Worm (Caenorhabditis elegans) whole organism, mixed stage, embryonic: ENCODE results near the gene acr-5.

ENCODE experiments used
- M03D4.4 ChIP-seq: sonication (generic microtip); optimal IDR thresholded peaks from 2 replicates; lab custom pipeline; 2017; ENCODE audit warnings: mild to moderate bottlenecking, missing genetic modification characterization, missing compliant biosample characterization
- blmp-1 ChIP-seq: fragments of 150-350 bp; optimal IDR thresholded peaks from 2 replicates; lab custom pipeline; 2014; ENCODE audit warnings: missing biosample characterization, missing genetic modification characterization
- ceh-39 ChIP-seq: fragments of 150-350 bp; optimal IDR thresholded peaks from 2 replicates; lab custom pipeline; 2014; ENCODE audit warnings: missing biosample characterization, missing genetic modification characterization
- ceh-43 ChIP-seq: fragments of 200-800 bp; sonication (Bioruptor generic); optimal IDR thresholded peaks from 2 replicates; lab custom pipeline; 2018; ENCODE audit warnings: mild to moderate bottlenecking, missing genetic modification characterization, moderate library complexity, missing compliant biosample characterization
- ceh-83 ChIP-seq: fragments of 200-800 bp; sonication (Bioruptor generic); optimal IDR thresholded peaks from 2 replicates; lab custom pipeline; 2018; ENCODE audit warnings: mild to moderate bottlenecking, missing genetic modification characterization, missing compliant biosample characterization
- ces-1 ChIP-seq: fragments of 150-350 bp; optimal IDR thresholded peaks from 2 replicates; lab custom pipeline; 2014; ENCODE audit warnings: missing biosample characterization, missing genetic modification reagents, missing genetic modification characterization
- cnd-1 ChIP-seq: fragments of 200-800 bp; sonication (Bioruptor generic); optimal IDR thresholded peaks from 2 replicates; lab custom pipeline; 2018; ENCODE audit warnings: mild to moderate bottlenecking, missing genetic modification characterization, missing compliant biosample characterization
- drap-1 ChIP-seq: fragments of 200-800 bp; sonication (Bioruptor generic); optimal IDR thresholded peaks from 3 replicates; lab custom pipeline; 2018; ENCODE audit warnings: mild to moderate bottlenecking, missing genetic modification characterization, missing compliant biosample characterization
- elt-1 ChIP-seq: sonication (generic microtip); optimal IDR thresholded peaks from 2 replicates; lab custom pipeline; 2017; ENCODE audit warnings: missing genetic modification characterization, mild to moderate bottlenecking, missing compliant biosample characterization, antibody characterized with exemption, moderate library complexity, borderline replicate concordance; ENCODE audit not compliant: insufficient read depth
- elt-3 ChIP-seq: fragments of 150-350 bp; optimal IDR thresholded peaks from 2 replicates; lab custom pipeline; 2014; ENCODE audit warnings: missing biosample characterization, missing genetic modification characterization
- flh-1 ChIP-seq: fragments of 200-800 bp; sonication (Bioruptor generic); optimal IDR thresholded peaks from 2 replicates; lab custom pipeline; 2018; ENCODE audit warnings: mild to moderate bottlenecking, missing genetic modification characterization, moderate library complexity, missing compliant biosample characterization
- ham-2 ChIP-seq: fragments of 200-800 bp; sonication (Bioruptor generic); optimal IDR thresholded peaks from 2 replicates; lab custom pipeline; 2018; ENCODE audit warnings: mild to moderate bottlenecking, missing genetic modification characterization, missing compliant biosample characterization
- hlh-1 ChIP-seq: fragments of 150-350 bp; optimal IDR thresholded peaks from 2 replicates; lab custom pipeline; 2014; ENCODE audit warnings: missing biosample characterization, missing genetic modification reagents, missing genetic modification characterization
- lin-13 ChIP-seq: fragments of 150-350 bp; optimal IDR thresholded peaks from 2 replicates; lab custom pipeline; 2014; ENCODE audit warnings: missing biosample characterization, missing genetic modification characterization
- lin-32 ChIP-seq: fragments of 200-800 bp; sonication (Bioruptor generic); optimal IDR thresholded peaks from 2 replicates; lab custom pipeline; 2018; ENCODE audit warnings: mild to moderate bottlenecking, missing genetic modification characterization, missing compliant biosample characterization
- mab-5 ChIP-seq: fragments of 150-350 bp; optimal IDR thresholded peaks from 2 replicates; lab custom pipeline; 2014; ENCODE audit warnings: missing biosample characterization, missing genetic modification characterization
- mep-1 ChIP-seq: fragments of 150-350 bp; optimal IDR thresholded peaks from 2 replicates; lab custom pipeline; 2017; ENCODE audit warnings: missing biosample characterization, missing genetic modification reagents, missing genetic modification characterization, inconsistent platforms
- mls-2 ChIP-seq: sonication (generic microtip); optimal IDR thresholded peaks from 2 replicates; lab custom pipeline; 2016; ENCODE audit warnings: mild to moderate bottlenecking, missing genetic modification characterization, moderate library complexity, missing compliant biosample characterization
- nhr-12 ChIP-seq: fragments of 150-350 bp; optimal IDR thresholded peaks from 2 replicates; lab custom pipeline; 2014; ENCODE audit warnings: missing biosample characterization, missing genetic modification characterization
- nhr-2 ChIP-seq: fragments of 150-350 bp; optimal IDR thresholded peaks from 2 replicates; lab custom pipeline; 2014; ENCODE audit warnings: missing biosample characterization, missing genetic modification characterization
- nhr-237 ChIP-seq: fragments of 150-350 bp; optimal IDR thresholded peaks from 2 replicates; lab custom pipeline; 2014; ENCODE audit warnings: missing biosample characterization, missing genetic modification characterization
- nhr-28 ChIP-seq: fragments of 150-350 bp; optimal IDR thresholded peaks from 2 replicates; lab custom pipeline; 2014; ENCODE audit warnings: missing biosample characterization, missing genetic modification characterization
- nhr-76 ChIP-seq: sonication (generic microtip); optimal IDR thresholded peaks from 2 replicates; lab custom pipeline; 2017; ENCODE audit warnings: missing biosample characterization, missing genetic modification characterization
- pha-4 ChIP-seq: fragments of 150-350 bp; optimal IDR thresholded peaks from 2 replicates; lab custom pipeline; 2018; ENCODE audit warnings: missing biosample characterization, missing genetic modification reagents, missing genetic modification characterization
- sem-2 ChIP-seq: fragments of 200-800 bp; sonication (Bioruptor generic); optimal IDR thresholded peaks from 2 replicates; lab custom pipeline; 2018; ENCODE audit warnings: mild to moderate bottlenecking, missing genetic modification characterization, missing compliant biosample characterization
- snpc-4 ChIP-seq: fragments of 150-350 bp; optimal IDR thresholded peaks from 2 replicates; lab custom pipeline; 2014; ENCODE audit warnings: missing biosample characterization, missing genetic modification characterization
- sptf-1 ChIP-seq: sonication (generic microtip); optimal IDR thresholded peaks from 2 replicates; lab custom pipeline; 2017; ENCODE audit warnings: mild to moderate bottlenecking, missing genetic modification characterization, moderate library complexity, missing compliant biosample characterization
- tbx-8 ChIP-seq: fragments of 200-800 bp; sonication (Bioruptor generic); optimal IDR thresholded peaks from 2 replicates; lab custom pipeline; 2018; ENCODE audit warnings: mild to moderate bottlenecking, missing genetic modification characterization, moderate library complexity, missing compliant biosample characterization
- unc-120 ChIP-seq: sonication (generic microtip); optimal IDR thresholded peaks from 2 replicates; lab custom pipeline; 2017; ENCODE audit warnings: missing genetic modification characterization, missing compliant biosample characterization; ENCODE audit not compliant: poor library complexity, severe bottlenecking
- unc-39 ChIP-seq: fragments of 150-350 bp; optimal IDR thresholded peaks from 2 replicates; lab custom pipeline; 2014; ENCODE audit warnings: missing biosample characterization, missing genetic modification characterization
- unc-62 ChIP-seq: fragments of 150-350 bp; optimal IDR thresholded peaks from 2 replicates; lab custom pipeline; 2014; ENCODE audit warnings: missing biosample characterization, missing genetic modification reagents, missing genetic modification characterization
- zip-8 ChIP-seq: fragments of 150-350 bp; optimal IDR thresholded peaks from 2 replicates; lab custom pipeline; 2014; ENCODE audit warnings: missing biosample characterization, missing genetic modification characterization
- ztf-11 ChIP-seq: fragments of 150-350 bp; optimal IDR thresholded peaks from 2 replicates; lab custom pipeline; 2014; ENCODE audit warnings: missing biosample characterization, missing genetic modification characterization

acr-5 gene

DNA sequence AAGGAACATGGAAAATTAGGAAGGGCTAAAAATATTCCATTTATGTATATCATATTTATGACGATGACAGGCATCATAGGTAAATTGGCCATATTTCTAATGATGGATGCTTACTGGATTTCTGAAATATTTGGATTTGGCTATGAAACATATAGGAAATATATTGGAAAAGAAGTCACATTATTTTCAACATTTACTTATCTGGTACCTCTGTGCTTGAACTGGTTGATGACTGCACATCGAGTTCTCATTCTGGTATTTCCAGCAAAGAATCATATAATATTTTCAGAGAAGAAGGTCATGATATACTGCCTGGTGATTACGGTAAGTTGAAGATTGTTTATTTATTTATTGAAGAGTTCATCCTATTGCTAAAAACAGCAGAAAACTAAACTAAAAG, 18.1 kb upstream of the acr-5 start, which contains the start of gene srxa-5:
srxa-5 (plus strand) TSS at position 301 of the 400 bp plus-strand sequence.
- TF ChIP-seq ham-2 (GFP tag; lab: Kevin White, UChicago) (no peak), ceh-83 (GFP tag; lab: Kevin White, UChicago) (no peak), unc-62 (no peak), ceh-39 (tag; lab: Kevin White, UChicago) (no peak), mab-5 (tag; lab: Kevin White, UChicago) (no peak), lin-13 (no peak), snpc-4 (no peak), M03D4.4 (tag; lab: Kevin White, UChicago) (no peak), cnd-1 (no peak), elt-3 (no peak), nhr-28 (tag; lab: Kevin White, UChicago) (no peak), sem-2 (GFP tag; lab: Kevin White, UChicago) (no peak), mls-2 (tag; lab: Kevin White, UChicago) (no peak), zip-8 (tag; lab: Kevin White, UChicago) (no peak), flh-1 (GFP tag; lab: Kevin White, UChicago) (no peak), mep-1 (tag; lab: Kevin White, UChicago) (no peak), ceh-43 (no peak)

DNA sequence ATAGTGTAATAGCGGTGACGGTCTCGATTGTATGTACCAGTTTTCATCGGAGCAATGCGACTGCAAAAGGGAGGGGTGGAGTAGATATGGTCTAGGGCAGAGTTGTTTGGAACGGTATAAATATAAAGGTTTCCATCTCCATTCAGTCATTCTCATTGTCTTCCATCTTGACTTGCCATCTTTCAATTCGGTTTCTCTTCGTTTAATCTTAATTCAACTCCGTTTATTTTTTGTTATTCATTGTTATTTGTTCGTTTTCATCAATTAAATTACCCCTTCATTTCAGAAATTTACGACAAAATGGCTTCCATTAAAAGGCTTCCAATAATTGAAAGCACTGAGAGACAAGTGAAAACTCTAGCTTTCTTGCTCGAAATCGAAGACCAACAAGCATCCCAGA, 16.5 kb upstream of the acr-5 start, which contains the start of gene C09E7.11:
C09E7.11 (plus strand) TSS at position 301 of the 400 bp plus-strand sequence.
- TF ChIP-seq ceh-43 (no peak), M03D4.4 (tag; lab: Kevin White, UChicago) (no peak), drap-1 (no peak), lin-13 (no peak), mls-2 (tag; lab: Kevin White, UChicago) (no peak), tbx-8 (GFP tag; lab: Kevin White, UChicago) (no peak), nhr-76 (tag; lab: Kevin White, UChicago) (no peak), elt-1 (no peak), ces-1 (GFP tag; lab: Kevin White, UChicago) (no peak), nhr-12 (tag; lab: Kevin White, UChicago) (no peak), elt-3 (no peak), pha-4 (no peak), nhr-28 (tag; lab: Kevin White, UChicago) (no peak), ham-2 (GFP tag; lab: Kevin White, UChicago) (no peak), zip-8 (tag; lab: Kevin White, UChicago) (no peak), flh-1 (GFP tag; lab: Kevin White, UChicago) (no peak), unc-39 (tag; lab: Kevin White, UChicago) (no peak), blmp-1 (no peak)

DNA sequence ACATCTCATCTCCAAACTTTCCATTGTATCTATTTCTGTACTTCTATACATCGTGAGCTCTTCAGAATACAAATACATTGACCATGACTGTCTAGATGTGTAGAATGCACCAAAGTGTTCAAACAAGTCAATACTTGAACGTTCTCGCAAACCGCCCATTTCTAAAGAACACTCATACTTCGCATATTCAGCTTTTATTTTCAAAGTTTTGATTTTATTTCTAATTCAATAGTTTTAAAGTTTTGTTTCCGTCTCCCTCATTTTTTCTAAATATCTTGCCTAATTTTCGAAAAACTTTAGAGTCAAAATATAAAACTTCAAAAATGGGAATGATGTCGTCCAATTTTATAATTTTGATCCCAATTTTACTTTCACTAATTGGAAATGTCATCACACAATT, 13.3 kb upstream of the acr-5 start, which contains the start of gene pqn-10:
pqn-10 (plus strand) TSS at position 301 of the 400 bp plus-strand sequence.
- TF ChIP-seq nhr-2 (tag; lab: Kevin White, UChicago): no peak
- TF ChIP-seq sptf-1 (tag; lab: Kevin White, UChicago): no peak
- no peak for TF ChIP-seq zip-8 (tag; lab: Kevin White, UChicago)
- no peak for TF ChIP-seq ceh-43
- no peak for TF ChIP-seq ceh-83 (GFP tag; lab: Kevin White, UChicago)
- TF ChIP-seq cnd-1: no peak
- TF ChIP-seq elt-1: no peak
- TF ChIP-seq nhr-237 (tag; lab: Kevin White, UChicago): no peak
- no peak for TF ChIP-seq ztf-11 (tag; lab: Kevin White, UChicago)
- no peak for TF ChIP-seq unc-62
- no peak for TF ChIP-seq mab-5 (tag; lab: Kevin White, UChicago)
- TF ChIP-seq unc-120 (tag; lab: Kevin White, UChicago): no peak
- no peak for TF ChIP-seq M03D4.4 (tag; lab: Kevin White, UChicago)
- TF ChIP-seq drap-1: no peak
- no peak for TF ChIP-seq mls-2 (tag; lab: Kevin White, UChicago)
- no peak for TF ChIP-seq snpc-4
- no peak for TF ChIP-seq ceh-39 (tag; lab: Kevin White, UChicago)
- no peak for TF ChIP-seq nhr-28 (tag; lab: Kevin White, UChicago)

DNA sequence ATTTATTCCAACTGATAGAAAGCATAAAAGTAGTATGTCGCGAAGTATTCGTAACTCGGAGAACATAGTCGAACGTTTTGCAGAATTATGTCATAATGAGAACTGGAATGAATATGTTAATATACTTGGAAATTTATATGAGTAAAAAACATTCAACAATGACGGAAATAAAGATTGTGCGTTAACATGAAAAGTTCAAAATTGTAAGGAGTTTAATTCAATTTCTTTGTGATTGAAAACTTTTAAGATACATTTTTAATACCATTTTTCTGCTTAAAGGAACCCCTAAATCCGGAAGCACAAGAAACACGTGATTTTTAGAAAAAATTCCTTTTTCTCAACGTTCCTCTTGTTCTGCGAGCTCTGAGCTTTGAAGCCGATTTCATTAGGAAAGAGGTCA, 11.0 kb upstream of the acr-5 start, which contains the start of gene oig-1:
oig-1 (minus strand) TSS at position 101 of the 400 bp plus-strand sequence.
- TF ChIP-seq hlh-1 (tag; lab: Kevin White, UChicago) (no peak), ceh-39 (tag; lab: Kevin White, UChicago) (no peak), pha-4 (no peak), elt-1 (no peak), ces-1 (GFP tag; lab: Kevin White, UChicago) (no peak), cnd-1 (no peak), ztf-11 (tag; lab: Kevin White, UChicago) (no peak), nhr-237 (tag; lab: Kevin White, UChicago) (no peak), elt-3 (no peak), lin-13 (no peak), drap-1 (no peak), snpc-4 (no peak), nhr-2 (tag; lab: Kevin White, UChicago) (no peak), mab-5 (tag; lab: Kevin White, UChicago) (no peak), lin-32 (no peak), ceh-83 (GFP tag; lab: Kevin White, UChicago) (no peak), M03D4.4 (tag; lab: Kevin White, UChicago) (no peak), mep-1 (tag; lab: Kevin White, UChicago) (no peak), mls-2 (tag; lab: Kevin White, UChicago) (no peak)
